Worm (Caenorhabditis elegans) whole organism, mixed stage, embryonic: ENCODE data around the gene sdz-5.
"Not testable (repeated sequence)": the region's sequence is repeated elsewhere in the genome, so short reads cannot be mapped to it uniquely, and the experiment has no call there.

Experiments
- M03D4.4 ChIP-seq: sonication (generic microtip); optimal IDR thresholded peaks from 2 replicates; lab custom pipeline; 2017; ENCODE audit warnings: mild to moderate bottlenecking, missing genetic modification characterization, missing compliant biosample characterization
- bed-3 ChIP-seq: fragments of 200-800 bp; sonication (Bioruptor generic); optimal IDR thresholded peaks from 3 replicates; lab custom pipeline; 2018; ENCODE audit warnings: mild to moderate bottlenecking, missing genetic modification characterization, moderate library complexity, missing compliant biosample characterization
- blmp-1 ChIP-seq: fragments of 150-350 bp; optimal IDR thresholded peaks from 2 replicates; lab custom pipeline; 2014; ENCODE audit warnings: missing biosample characterization, missing genetic modification characterization
- ceh-39 ChIP-seq: fragments of 150-350 bp; optimal IDR thresholded peaks from 2 replicates; lab custom pipeline; 2014; ENCODE audit warnings: missing biosample characterization, missing genetic modification characterization
- ceh-83 ChIP-seq: fragments of 200-800 bp; sonication (Bioruptor generic); optimal IDR thresholded peaks from 2 replicates; lab custom pipeline; 2018; ENCODE audit warnings: mild to moderate bottlenecking, missing genetic modification characterization, missing compliant biosample characterization
- drap-1 ChIP-seq: fragments of 200-800 bp; sonication (Bioruptor generic); optimal IDR thresholded peaks from 3 replicates; lab custom pipeline; 2018; ENCODE audit warnings: mild to moderate bottlenecking, missing genetic modification characterization, missing compliant biosample characterization
- elt-1 ChIP-seq: sonication (generic microtip); optimal IDR thresholded peaks from 2 replicates; lab custom pipeline; 2017; ENCODE audit warnings: missing genetic modification characterization, mild to moderate bottlenecking, missing compliant biosample characterization, antibody characterized with exemption, moderate library complexity, borderline replicate concordance; ENCODE audit not compliant: insufficient read depth
- elt-3 ChIP-seq: fragments of 150-350 bp; optimal IDR thresholded peaks from 2 replicates; lab custom pipeline; 2014; ENCODE audit warnings: missing biosample characterization, missing genetic modification characterization
- flh-1 ChIP-seq: fragments of 200-800 bp; sonication (Bioruptor generic); optimal IDR thresholded peaks from 2 replicates; lab custom pipeline; 2018; ENCODE audit warnings: mild to moderate bottlenecking, missing genetic modification characterization, moderate library complexity, missing compliant biosample characterization
- ham-2 ChIP-seq: fragments of 200-800 bp; sonication (Bioruptor generic); optimal IDR thresholded peaks from 2 replicates; lab custom pipeline; 2018; ENCODE audit warnings: mild to moderate bottlenecking, missing genetic modification characterization, missing compliant biosample characterization
- hlh-1 ChIP-seq: fragments of 150-350 bp; optimal IDR thresholded peaks from 2 replicates; lab custom pipeline; 2014; ENCODE audit warnings: missing biosample characterization, missing genetic modification reagents, missing genetic modification characterization
- lin-13 ChIP-seq: fragments of 150-350 bp; optimal IDR thresholded peaks from 2 replicates; lab custom pipeline; 2014; ENCODE audit warnings: missing biosample characterization, missing genetic modification characterization
- lin-32 ChIP-seq: fragments of 200-800 bp; sonication (Bioruptor generic); optimal IDR thresholded peaks from 2 replicates; lab custom pipeline; 2018; ENCODE audit warnings: mild to moderate bottlenecking, missing genetic modification characterization, missing compliant biosample characterization
- lsy-2 ChIP-seq: fragments of 150-350 bp; optimal IDR thresholded peaks from 2 replicates; lab custom pipeline; 2014; ENCODE audit warnings: missing biosample characterization, missing genetic modification characterization
- mab-5 ChIP-seq: fragments of 150-350 bp; optimal IDR thresholded peaks from 2 replicates; lab custom pipeline; 2014; ENCODE audit warnings: missing biosample characterization, missing genetic modification characterization
- mep-1 ChIP-seq: fragments of 150-350 bp; optimal IDR thresholded peaks from 2 replicates; lab custom pipeline; 2017; ENCODE audit warnings: missing biosample characterization, missing genetic modification reagents, missing genetic modification characterization, inconsistent platforms
- mls-2 ChIP-seq: sonication (generic microtip); optimal IDR thresholded peaks from 2 replicates; lab custom pipeline; 2016; ENCODE audit warnings: mild to moderate bottlenecking, missing genetic modification characterization, moderate library complexity, missing compliant biosample characterization
- nhr-12 ChIP-seq: fragments of 150-350 bp; optimal IDR thresholded peaks from 2 replicates; lab custom pipeline; 2014; ENCODE audit warnings: missing biosample characterization, missing genetic modification characterization
- nhr-2 ChIP-seq: fragments of 150-350 bp; optimal IDR thresholded peaks from 2 replicates; lab custom pipeline; 2014; ENCODE audit warnings: missing biosample characterization, missing genetic modification characterization
- nhr-237 ChIP-seq: fragments of 150-350 bp; optimal IDR thresholded peaks from 2 replicates; lab custom pipeline; 2014; ENCODE audit warnings: missing biosample characterization, missing genetic modification characterization
- nhr-28 ChIP-seq: fragments of 150-350 bp; optimal IDR thresholded peaks from 2 replicates; lab custom pipeline; 2014; ENCODE audit warnings: missing biosample characterization, missing genetic modification characterization
- nhr-76 ChIP-seq: sonication (generic microtip); optimal IDR thresholded peaks from 2 replicates; lab custom pipeline; 2017; ENCODE audit warnings: missing biosample characterization, missing genetic modification characterization
- sem-2 ChIP-seq: fragments of 200-800 bp; sonication (Bioruptor generic); optimal IDR thresholded peaks from 2 replicates; lab custom pipeline; 2018; ENCODE audit warnings: mild to moderate bottlenecking, missing genetic modification characterization, missing compliant biosample characterization
- snpc-4 ChIP-seq: fragments of 150-350 bp; optimal IDR thresholded peaks from 2 replicates; lab custom pipeline; 2014; ENCODE audit warnings: missing biosample characterization, missing genetic modification characterization
- sptf-1 ChIP-seq: sonication (generic microtip); optimal IDR thresholded peaks from 2 replicates; lab custom pipeline; 2017; ENCODE audit warnings: mild to moderate bottlenecking, missing genetic modification characterization, moderate library complexity, missing compliant biosample characterization
- tbx-8 ChIP-seq: fragments of 200-800 bp; sonication (Bioruptor generic); optimal IDR thresholded peaks from 2 replicates; lab custom pipeline; 2018; ENCODE audit warnings: mild to moderate bottlenecking, missing genetic modification characterization, moderate library complexity, missing compliant biosample characterization
- unc-120 ChIP-seq: sonication (generic microtip); optimal IDR thresholded peaks from 2 replicates; lab custom pipeline; 2017; ENCODE audit warnings: missing genetic modification characterization, missing compliant biosample characterization; ENCODE audit not compliant: poor library complexity, severe bottlenecking
- unc-62 ChIP-seq: fragments of 150-350 bp; optimal IDR thresholded peaks from 2 replicates; lab custom pipeline; 2014; ENCODE audit warnings: missing biosample characterization, missing genetic modification reagents, missing genetic modification characterization
- zip-8 ChIP-seq: fragments of 150-350 bp; optimal IDR thresholded peaks from 2 replicates; lab custom pipeline; 2014; ENCODE audit warnings: missing biosample characterization, missing genetic modification characterization
- ztf-11 ChIP-seq: fragments of 150-350 bp; optimal IDR thresholded peaks from 2 replicates; lab custom pipeline; 2014; ENCODE audit warnings: missing biosample characterization, missing genetic modification characterization

sdz-5 gene

ce11 chrII:3023381-3023935 lies 15.0 kb downstream of the sdz-5 start, which contains the start of gene clec-2:
clec-2 (minus strand) TSS chrII:3023431.
- no peak for TF ChIP-seq ceh-83 (GFP tag; lab: Kevin White, UChicago)
- TF ChIP-seq nhr-2 (tag; lab: Kevin White, UChicago): no peak
- TF ChIP-seq nhr-28 (tag; lab: Kevin White, UChicago): no peak
- TF ChIP-seq tbx-8 (GFP tag; lab: Kevin White, UChicago): no peak
- TF ChIP-seq snpc-4 (tag; lab: Kevin White, UChicago): no peak
- TF ChIP-seq lin-13: no peak
- TF ChIP-seq ceh-39: no peak
- TF ChIP-seq nhr-76 (tag; lab: Kevin White, UChicago): no peak
- TF ChIP-seq bed-3 (GFP tag; lab: Kevin White, UChicago): no peak
- TF ChIP-seq elt-1 (tag; lab: Kevin White, UChicago): no peak
- TF ChIP-seq flh-1: no peak
- TF ChIP-seq lin-32: no peak
- TF ChIP-seq nhr-12 (tag; lab: Kevin White, UChicago): no peak
- no peak for TF ChIP-seq unc-120 (tag; lab: Kevin White, UChicago)
- no peak for TF ChIP-seq mab-5 (tag; lab: Kevin White, UChicago)
- TF ChIP-seq ham-2: no peak
- no peak for TF ChIP-seq sem-2 (GFP tag; lab: Kevin White, UChicago)
- TF ChIP-seq lsy-2 (tag; lab: Kevin White, UChicago): no peak
- TF ChIP-seq elt-3 (tag; lab: Kevin White, UChicago): no peak

DNA sequence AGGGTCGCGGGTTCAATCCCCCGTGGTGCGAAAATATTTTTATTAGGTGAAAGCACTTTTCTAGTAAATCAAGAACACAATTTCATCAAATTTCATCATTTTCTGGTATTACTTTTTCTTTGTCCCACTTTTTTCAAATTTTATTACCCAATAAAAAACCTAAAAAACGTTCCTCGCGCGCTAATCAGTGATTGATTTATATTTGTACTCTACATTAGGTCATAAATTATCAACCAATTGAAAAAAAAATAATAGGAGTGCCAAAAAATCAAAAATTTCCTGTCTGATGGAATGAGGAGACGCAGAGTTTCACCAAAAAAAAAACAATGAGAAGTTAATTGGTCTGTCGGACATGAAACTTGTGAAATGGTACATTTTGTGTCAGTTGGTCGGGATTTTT lies 16.2 kb downstream of the sdz-5 start:
- TF ChIP-seq elt-3 (tag; lab: Kevin White, UChicago): no peak
- no peak for TF ChIP-seq ham-2
- TF ChIP-seq hlh-1: no peak
- no peak for TF ChIP-seq tbx-8 (GFP tag; lab: Kevin White, UChicago)

DNA sequence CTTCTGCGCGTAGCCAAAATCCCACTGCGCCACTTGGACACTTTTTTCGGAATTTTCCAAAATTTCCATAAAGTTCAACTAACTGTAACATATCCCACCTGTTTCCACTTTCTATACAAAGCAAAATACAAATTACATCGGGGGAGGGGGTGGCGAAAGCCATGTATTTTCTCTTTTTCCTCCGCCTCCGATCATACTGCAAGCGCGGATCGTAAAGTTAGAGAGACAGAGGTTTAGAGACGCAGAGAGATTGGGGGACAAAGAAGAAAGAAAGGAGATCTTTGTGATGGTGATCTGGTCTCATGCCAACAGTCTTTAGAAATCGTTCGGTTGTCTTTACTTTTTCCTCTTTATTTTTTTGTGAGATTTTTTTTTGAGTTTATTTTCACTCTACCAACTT lies 19.8 kb downstream of the sdz-5 start:
- TF ChIP-seq blmp-1 (tag; lab: Kevin White, UChicago): peak; percentile 23
- TF ChIP-seq unc-62 (GFP tag; lab: Kevin White, UChicago): no peak
- peak; percentile 43 for TF ChIP-seq ham-2

ce11 chrII:3030416-3030815 lies 21.9 kb downstream of the sdz-5 start:
- TF ChIP-seq bed-3 (GFP tag; lab: Kevin White, UChicago) (no peak), blmp-1 (tag; lab: Kevin White, UChicago) (peak; percentile 31), nhr-237 (tag; lab: Kevin White, UChicago) (no peak)

ce11 chrII:3032480-3032879 lies 24.0 kb downstream of the sdz-5 start, which contains the start of gene B0454.6:
B0454.6 (plus strand) TSS chrII:3032780.
- not testable (repeated sequence) for TF ChIP-seq drap-1 (GFP tag; lab: Kevin White, UChicago); zip-8 (tag; lab: Kevin White, UChicago); nhr-12 (tag; lab: Kevin White, UChicago)
- TF ChIP-seq, all 35 proteins: peak for 0; not testable (repeated sequence) for 35

- TF ChIP-seq sem-2 (GFP tag; lab: Kevin White, UChicago): no peak
- no peak for TF ChIP-seq hlh-1
- TF ChIP-seq ham-2: no peak
- TF ChIP-seq mls-2: no peak
Observed at ce11 chrII:3034914-3035313, 26.4 kb downstream of the sdz-5 start.

- TF ChIP-seq flh-1 (no peak), nhr-2 (tag; lab: Kevin White, UChicago) (no peak), nhr-12 (tag; lab: Kevin White, UChicago) (no peak), lsy-2 (tag; lab: Kevin White, UChicago) (no peak), M03D4.4 (tag; lab: Kevin White, UChicago) (no peak), drap-1 (GFP tag; lab: Kevin White, UChicago) (no peak), elt-1 (tag; lab: Kevin White, UChicago) (no peak), mep-1 (tag; lab: Kevin White, UChicago) (no peak), lin-32 (no peak), ztf-11 (tag; lab: Kevin White, UChicago) (no peak), hlh-1 (no peak), sptf-1 (no peak), zip-8 (tag; lab: Kevin White, UChicago) (no peak), nhr-237 (tag; lab: Kevin White, UChicago) (no peak), lin-13 (no peak), elt-3 (tag; lab: Kevin White, UChicago) (no peak)
Observed at ce11 chrII:3036344-3036743, 27.8 kb downstream of the sdz-5 start.
